Worm (Caenorhabditis elegans) whole organism, L2 larva: ENCODE measurements around the gene fbxa-54.
A peak's percentile ranks its signal among the peaks of the same experiment; 100 is the strongest.

Experiments
- C34F6.9 ChIP-seq: fragments of 150-350 bp; optimal IDR thresholded peaks from 2 replicates; lab custom pipeline; 2014; ENCODE audit warnings: missing biosample characterization, missing genetic modification characterization
- F13H6.1 ChIP-seq: sonication (generic microtip); optimal IDR thresholded peaks from 2 replicates; lab custom pipeline; 2016; ENCODE audit warnings: missing genetic modification characterization, missing compliant biosample characterization
- R02D3.7 ChIP-seq: fragments of 150-350 bp; optimal IDR thresholded peaks from 2 replicates; lab custom pipeline; 2014; ENCODE audit warnings: missing biosample characterization, missing genetic modification characterization
- Y55F3AM.14 ChIP-seq: fragments of 200-800 bp; sonication (Bioruptor generic); optimal IDR thresholded peaks from 2 replicates; lab custom pipeline; 2018; ENCODE audit warnings: mild to moderate bottlenecking, missing genetic modification characterization, missing compliant biosample characterization
- ZK546.5 ChIP-seq: sonication (generic microtip); optimal IDR thresholded peaks from 2 replicates; lab custom pipeline; 2017; ENCODE audit warnings: missing biosample characterization, missing genetic modification characterization
- aly-2 ChIP-seq: fragments of 150-350 bp; optimal IDR thresholded peaks from 2 replicates; lab custom pipeline; 2014; ENCODE audit warnings: missing biosample characterization, missing genetic modification characterization
- ceh-16 ChIP-seq: fragments of 150-350 bp; optimal IDR thresholded peaks from 2 replicates; lab custom pipeline; 2014; ENCODE audit warnings: missing biosample characterization, missing genetic modification characterization
- ceh-82 ChIP-seq: fragments of 150-350 bp; optimal IDR thresholded peaks from 2 replicates; lab custom pipeline; 2014; ENCODE audit warnings: missing biosample characterization, missing genetic modification characterization
- egl-27 ChIP-seq: sonication (generic microtip); optimal IDR thresholded peaks from 3 replicates; lab custom pipeline; 2017; ENCODE audit warnings: missing biosample characterization, missing genetic modification reagents, missing genetic modification characterization
- elt-1 ChIP-seq: fragments of 150-350 bp; optimal IDR thresholded peaks from 2 replicates; lab custom pipeline; 2014; ENCODE audit warnings: missing biosample characterization, missing genetic modification characterization
- elt-3 ChIP-seq: sonication (generic microtip); optimal IDR thresholded peaks from 2 replicates; lab custom pipeline; 2017; ENCODE audit warnings: missing biosample characterization, missing genetic modification characterization
- fos-1 ChIP-seq: fragments of 150-350 bp; optimal IDR thresholded peaks from 2 replicates; lab custom pipeline; 2014; ENCODE audit warnings: missing biosample characterization, missing genetic modification characterization
- gmeb-1 ChIP-seq: fragments of 150-350 bp; optimal IDR thresholded peaks from 2 replicates; lab custom pipeline; 2014; ENCODE audit warnings: missing biosample characterization, missing genetic modification characterization
- lin-13 ChIP-seq: fragments of 150-350 bp; optimal IDR thresholded peaks from 2 replicates; lab custom pipeline; 2014; ENCODE audit warnings: missing biosample characterization, missing genetic modification reagents, missing genetic modification characterization
- lin-39 ChIP-seq: fragments of 150-350 bp; optimal IDR thresholded peaks from 2 replicates; lab custom pipeline; 2014; ENCODE audit warnings: missing biosample characterization, missing genetic modification reagents, missing genetic modification characterization
- lsy-2 ChIP-seq, 2 experiments: fragments of 150-350 bp in 1 of 2; sonication (generic microtip) in 1 of 2; optimal IDR thresholded peaks; 2 replicates each; lab custom pipeline; 2014 to 2017; ENCODE audit warnings: missing biosample characterization in 2 of 2, missing genetic modification characterization in 2 of 2
- mab-5 ChIP-seq: fragments of 150-350 bp; optimal IDR thresholded peaks from 2 replicates; lab custom pipeline; 2014; ENCODE audit warnings: missing biosample characterization, missing genetic modification characterization
- mbf-1 ChIP-seq: sonication (generic microtip); optimal IDR thresholded peaks from 2 replicates; lab custom pipeline; 2017; ENCODE audit warnings: missing biosample characterization, missing genetic modification characterization
- mdl-1 ChIP-seq, 2 experiments: fragments of 150-350 bp in 1 of 2; sonication (generic microtip) in 1 of 2; optimal IDR thresholded peaks; 2 replicates each; lab custom pipeline; 2017; ENCODE audit warnings: missing biosample characterization in 2 of 2, missing genetic modification characterization in 2 of 2
- nhr-10 ChIP-seq: sonication (generic microtip); optimal IDR thresholded peaks from 2 replicates; lab custom pipeline; 2017; ENCODE audit warnings: missing biosample characterization, missing genetic modification characterization
- nhr-129 ChIP-seq: fragments of 150-350 bp; optimal IDR thresholded peaks from 2 replicates; lab custom pipeline; 2014; ENCODE audit warnings: missing biosample characterization, missing genetic modification characterization
- nhr-23 ChIP-seq: fragments of 150-350 bp; optimal IDR thresholded peaks from 2 replicates; lab custom pipeline; 2014; ENCODE audit warnings: missing biosample characterization, missing genetic modification reagents, missing genetic modification characterization
- nhr-237 ChIP-seq: fragments of 150-350 bp; optimal IDR thresholded peaks from 2 replicates; lab custom pipeline; 2014; ENCODE audit warnings: missing biosample characterization, missing genetic modification characterization
- nhr-25 ChIP-seq: fragments of 150-350 bp; sonication (generic microtip); optimal IDR thresholded peaks from 3 replicates; lab custom pipeline; 2014; ENCODE audit warnings: missing biosample characterization, missing genetic modification characterization
- nhr-6 ChIP-seq: fragments of 150-350 bp; optimal IDR thresholded peaks from 2 replicates; lab custom pipeline; 2014; ENCODE audit warnings: missing biosample characterization, missing genetic modification characterization
- nhr-77 ChIP-seq: fragments of 150-350 bp; optimal IDR thresholded peaks from 2 replicates; lab custom pipeline; 2014; ENCODE audit warnings: missing biosample characterization, missing genetic modification characterization
- sem-4 ChIP-seq: fragments of 150-350 bp; optimal IDR thresholded peaks from 2 replicates; lab custom pipeline; 2014; ENCODE audit warnings: missing biosample characterization, missing genetic modification reagents, missing genetic modification characterization
- skn-1 ChIP-seq: sonication (generic microtip); optimal IDR thresholded peaks from 2 replicates; lab custom pipeline; 2017; ENCODE audit warnings: missing biosample characterization, missing genetic modification characterization
- sma-3 ChIP-seq: sonication (generic microtip); optimal IDR thresholded peaks from 2 replicates; lab custom pipeline; 2016; ENCODE audit warnings: missing genetic modification reagents, missing genetic modification characterization, missing compliant biosample characterization
- sma-9 ChIP-seq, 2 experiments: fragments of 150-350 bp in 1 of 2; sonication (generic microtip) in 1 of 2; optimal IDR thresholded peaks; 2 replicates each; lab custom pipeline; 2014 to 2016; ENCODE audit warnings: missing genetic modification characterization in 2 of 2, mild to moderate bottlenecking in 1 of 2, missing biosample characterization in 1 of 2, missing compliant biosample characterization in 1 of 2, missing genetic modification reagents in 1 of 2, moderate library complexity in 1 of 2
- unc-55 ChIP-seq: fragments of 150-350 bp; sonication (generic microtip); optimal IDR thresholded peaks from 3 replicates; lab custom pipeline; 2014; ENCODE audit warnings: missing biosample characterization, missing genetic modification reagents, missing genetic modification characterization
- ztf-11 ChIP-seq: sonication (generic microtip); optimal IDR thresholded peaks from 2 replicates; lab custom pipeline; 2017; ENCODE audit warnings: missing biosample characterization, missing genetic modification characterization
- ztf-4 ChIP-seq: fragments of 150-350 bp; optimal IDR thresholded peaks from 2 replicates; lab custom pipeline; 2014; ENCODE audit warnings: missing biosample characterization, missing genetic modification characterization

The fbxa-54 gene

ce11 chrIII:954553-954952 lies 1.6 kb upstream of the fbxa-54 start, which contains the start of the genes T12B5.15 and T12B5.14:
Gene T12B5.15 (minus strand): TSS chrIII:954653.
Gene T12B5.14 (plus strand): TSS chrIII:954873.
- TF ChIP-seq nhr-10 (no peak), R02D3.7 (tag; lab: Kevin White, UChicago) (no peak), lin-13 (GFP tag; lab: Kevin White, UChicago) (no peak), nhr-77 (no peak), nhr-237 (tag; lab: Kevin White, UChicago) (no peak), nhr-6 (tag; lab: Kevin White, UChicago) (no peak), unc-55 (GFP tag; lab: Kevin White, UChicago) (no peak), skn-1 (tag; lab: Kevin White, UChicago) (no peak), lsy-2 (tag; optimal IDR thresholded peaks at IDR 0.05; lab: Kevin White, UChicago) (no peak), sma-9 (GFP tag; optimal IDR thresholded peaks at IDR 0.05; lab: Kevin White, UChicago) (no peak), sma-9 (tag; optimal IDR thresholded peaks at IDR 0.05; lab: Kevin White, UChicago) (no peak), sma-3 (GFP tag; lab: Kevin White, UChicago) (no peak), nhr-129 (tag; lab: Kevin White, UChicago) (no peak), nhr-23 (tag; lab: Kevin White, UChicago) (no peak), sem-4 (no peak), ceh-16 (tag; lab: Kevin White, UChicago) (no peak), Y55F3AM.14 (no peak)

- TF ChIP-seq Y55F3AM.14 (no peak), fos-1 (tag; lab: Kevin White, UChicago) (peak; percentile 35)
- TF ChIP-seq, all 48 proteins: peak for 1
Observed at ce11 chrIII:961948-962347, 5.8 kb downstream of the fbxa-54 start, which contains the start of gene fbxa-51. Gene fbxa-51 (plus strand): TSS chrIII:962269.

ce11 chrIII:964637-965036 lies 8.5 kb downstream of the fbxa-54 start:
- TF ChIP-seq elt-1 (no peak), ztf-11 (tag; lab: Kevin White, UChicago) (no peak), nhr-6 (tag; lab: Kevin White, UChicago) (no peak), lin-39 (tag; lab: Kevin White, UChicago) (no peak), mab-5 (tag; lab: Kevin White, UChicago) (no peak), sma-3 (GFP tag; lab: Kevin White, UChicago) (no peak), mbf-1 (tag; lab: Kevin White, UChicago) (no peak), R02D3.7 (tag; lab: Kevin White, UChicago) (no peak), F13H6.1 (no peak), unc-55 (GFP tag; lab: Kevin White, UChicago) (no peak), egl-27 (no peak), nhr-237 (tag; lab: Kevin White, UChicago) (no peak), ZK546.5 (no peak)

ce11 chrIII:966259-966658 lies 10.1 kb downstream of the fbxa-54 start:
- TF ChIP-seq mdl-1 (tag; optimal IDR thresholded peaks at IDR 0.05; lab: Kevin White, UChicago) (no peak), gmeb-1 (tag; lab: Kevin White, UChicago) (no peak), ceh-16 (tag; lab: Kevin White, UChicago) (no peak), ztf-4 (tag; lab: Kevin White, UChicago) (no peak)

ce11 chrIII:970928-971327 lies 14.8 kb downstream of the fbxa-54 start:
- TF ChIP-seq aly-2 (tag; lab: Kevin White, UChicago) (no peak), mbf-1 (tag; lab: Kevin White, UChicago) (no peak), Y55F3AM.14 (no peak), sem-4 (no peak), nhr-10 (no peak), elt-3 (tag; lab: Kevin White, UChicago) (no peak), gmeb-1 (tag; lab: Kevin White, UChicago) (no peak), ztf-11 (tag; lab: Kevin White, UChicago) (no peak)

- TF ChIP-seq elt-3 (tag; lab: Kevin White, UChicago) (no peak), C34F6.9 (tag; lab: Kevin White, UChicago) (no peak), aly-2 (tag; lab: Kevin White, UChicago) (no peak), ceh-82 (tag; lab: Kevin White, UChicago) (no peak), nhr-25 (tag; lab: Kevin White, UChicago) (no peak)
Observed at ce11 chrIII:978889-979288, 22.8 kb downstream of the fbxa-54 start.
